Fruit fly (Drosophila melanogaster) Kc167 (cell line): ENCODE measurements around the gene CG15514.

ENCODE experiments used
- Myc ChIP-seq: fragments of >200 bp; optimal IDR thresholded peaks from 2 replicates; lab custom pipeline; 2017; ENCODE audit warnings: missing external identifiers
- Sin3A ChIP-seq: fragments of >200 bp; optimal IDR thresholded peaks from 2 replicates; lab custom pipeline; 2018; ENCODE audit warnings: missing external identifiers
- h ChIP-seq: fragments of >200 bp; optimal IDR thresholded peaks from 3 replicates; lab custom pipeline; 2018; ENCODE audit warnings: missing external identifiers
- insv ChIP-seq: fragments of >200 bp; optimal IDR thresholded peaks from 3 replicates; lab custom pipeline; 2018; ENCODE audit warnings: missing external identifiers
- psq ChIP-seq: fragments of >200 bp; optimal IDR thresholded peaks from 2 replicates; lab custom pipeline; 2017; ENCODE audit warnings: missing external identifiers
- ttk ChIP-seq: sonication (Bioruptor generic); optimal IDR thresholded peaks from 2 replicates; lab custom pipeline; 2017; ENCODE audit warnings: missing external identifiers

dm6 chr3R:29867470-29867869, 6.2 kb upstream of the CG15514 start:
- no peak for TF ChIP-seq h (lab: Kevin White, UChicago)
- TF ChIP-seq insv (lab: Kevin White, UChicago): no peak
- no peak for TF ChIP-seq psq (lab: Kevin White, UChicago)
- no peak for TF ChIP-seq Myc (lab: Kevin White, UChicago)
- no peak for TF ChIP-seq Sin3A (lab: Kevin White, UChicago)
- TF ChIP-seq ttk: no peak
